Worm (Caenorhabditis elegans) whole organism, L4/young adult: ENCODE measurements around the gene C09F12.3.

Experiments
- dao-5 ChIP-seq: sonication (generic microtip); optimal IDR thresholded peaks from 2 replicates; lab custom pipeline; 2016; ENCODE audit warnings: missing genotype, missing genetic modification characterization, moderate library complexity, missing compliant biosample characterization
- him-1 ChIP-seq: sonication (generic microtip); optimal IDR thresholded peaks from 2 replicates; lab custom pipeline; 2016; ENCODE audit warnings: missing genotype, missing genetic modification reagents, missing genetic modification characterization, missing compliant biosample characterization

- TF ChIP-seq him-1 (tag; lab: Kevin White, UChicago) (no peak), dao-5 (tag; lab: Kevin White, UChicago) (no peak)
These were observed 37.0 kb upstream of the C09F12.3 start, which contains the start of gene W04G3.13 for ce11 chrX:11079667-11080066.
